Fruit fly (Drosophila melanogaster): ENCODE results near the gene CG33648.

The CG33648 gene

DNA sequence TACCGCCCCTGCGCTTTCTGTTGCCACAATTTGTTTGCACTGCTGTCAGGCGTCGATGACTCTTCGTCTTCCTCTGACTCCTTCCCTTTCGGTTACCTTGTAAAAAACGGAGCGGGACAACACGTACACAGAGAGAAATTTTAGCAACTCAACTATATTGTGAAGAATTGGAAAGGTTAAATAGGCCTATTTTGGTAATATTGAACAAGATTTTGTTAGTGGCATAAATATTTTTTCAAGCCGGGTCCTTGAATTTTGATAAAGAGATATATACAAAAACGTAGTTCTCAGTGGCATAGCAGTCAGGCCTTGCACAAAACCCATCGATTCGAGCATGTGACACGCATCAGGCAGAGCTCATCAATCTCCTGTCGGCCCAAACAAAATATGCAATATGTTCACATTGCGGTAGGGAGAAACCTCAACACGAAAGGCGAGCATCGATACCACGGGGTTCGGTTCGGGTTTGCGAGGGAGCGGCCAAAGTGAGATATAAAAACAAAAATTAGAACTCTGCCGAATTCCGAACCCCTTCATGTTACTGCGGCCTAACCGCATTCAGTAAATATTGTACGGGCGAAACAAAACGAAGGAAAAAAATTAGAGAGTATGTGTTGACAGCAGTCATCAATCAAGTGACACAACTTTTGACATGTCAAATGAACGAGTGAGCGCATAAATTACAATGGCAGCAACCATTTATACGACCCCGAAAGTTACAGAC lies 29.9 kb downstream of the CG33648 start (continued):
- 0 out of 2 replicates have a peak, but pooled peaks have one; percentile 9 for TF ChIP-seq CG5953 (GFP tag; IDR thresholded peaks at IDR 0.05)
- peak; percentile 55 for TF ChIP-seq CG5180 (GFP tag; optimal IDR thresholded peaks at IDR 0.05)
- no peak for TF ChIP-seq CG11696 (GFP tag; IDR thresholded peaks at IDR 0.05)
- TF ChIP-seq Camta (GFP tag; optimal IDR thresholded peaks at IDR 0.05) = peak; percentile 88
- 0 out of 3 replicates have a peak, but pooled peaks have one; percentile 44 for TF ChIP-seq gce (GFP tag; IDR thresholded peaks at IDR 0.05)
- TF ChIP-seq CG3726 (GFP tag; IDR thresholded peaks at IDR 0.05) = 0 out of 3 replicates have a peak, but pooled peaks have one; percentile 40
- peak; percentile 63 for TF ChIP-seq dmrt99B (tag; optimal IDR thresholded peaks at IDR 0.05)
- TF ChIP-seq CG8290 (GFP tag; optimal IDR thresholded peaks at IDR 0.05) = peak; percentile 83
- TF ChIP-seq CG8290 (tag; optimal IDR thresholded peaks at IDR 0.05) = peak in 1 of 2 experiments; percentile 49
- TF ChIP-seq CG2875 (GFP tag; optimal IDR thresholded peaks at IDR 0.05) = peak; percentile 33
- TF ChIP-seq dimm (GFP tag; IDR thresholded peaks at IDR 0.05) = no peak
- TF ChIP-seq CG3065 (GFP tag; optimal IDR thresholded peaks at IDR 0.05) = no peak
- TF ChIP-seq Dp (GFP tag; optimal IDR thresholded peaks at IDR 0.05) = no peak
- no peak for TF ChIP-seq schlank (tag; optimal IDR thresholded peaks at IDR 0.05)
- TF ChIP-seq az2 (GFP tag; optimal IDR thresholded peaks at IDR 0.05) = peak; percentile 55
- TF ChIP-seq CG12769 (tag; optimal IDR thresholded peaks at IDR 0.05) = peak; percentile 32
- TF ChIP-seq fu2 (GFP tag; optimal IDR thresholded peaks at IDR 0.05) = peak; percentile 0
- TF ChIP-seq aop (GFP tag; IDR thresholded peaks at IDR 0.05) = no peak
- peak; percentile 50 for TF ChIP-seq HLH54F (GFP tag; optimal IDR thresholded peaks at IDR 0.05)
- peak; percentile 81 for TF ChIP-seq Blimp-1 (GFP tag; optimal IDR thresholded peaks at IDR 0.05)
- peak; percentile 53 for TF ChIP-seq ERR (GFP tag; optimal IDR thresholded peaks at IDR 0.05)
- peak; percentile 54 for TF ChIP-seq Atf3 (GFP tag; optimal IDR thresholded peaks at IDR 0.05)
- TF ChIP-seq shn (GFP tag; optimal IDR thresholded peaks at IDR 0.05) = peak; percentile 27
- 0 out of 2 replicates have a peak, but pooled peaks have one; percentile 32 for TF ChIP-seq Atf6 (GFP tag; IDR thresholded peaks at IDR 0.05)
- TF ChIP-seq CG7357 (GFP tag; IDR thresholded peaks at IDR 0.05) = peak; percentile 65; the same call in 1 of the 3 replicates
- no peak for TF ChIP-seq Oaz (GFP tag; IDR thresholded peaks at IDR 0.05)
- TF ChIP-seq Ets65A (GFP tag) = peak; percentile 95
- TF ChIP-seq Hr39 (optimal IDR thresholded peaks at IDR 0.05) = no peak
- TF ChIP-seq run (tag; optimal IDR thresholded peaks at IDR 0.05) = peak; percentile 5
- peak; percentile 46 for TF ChIP-seq CG31388 (GFP tag; optimal IDR thresholded peaks at IDR 0.05)
- TF ChIP-seq otp (GFP tag; IDR thresholded peaks at IDR 0.05) = peak; percentile 79; the same call in 2 of the 3 replicates
- peak; percentile 69 for TF ChIP-seq nom (GFP tag; optimal IDR thresholded peaks at IDR 0.05)
- TF ChIP-seq ro (GFP tag; IDR thresholded peaks at IDR 0.05) = 0 out of 2 replicates have a peak, but pooled peaks have one; percentile 29
- TF ChIP-seq pum (GFP tag; optimal IDR thresholded peaks at IDR 0.05) = peak; percentile 85
- peak; percentile 64 for TF ChIP-seq HHEX (GFP tag; optimal IDR thresholded peaks at IDR 0.05)
- peak; percentile 16 for TF ChIP-seq D19A (tag; optimal IDR thresholded peaks at IDR 0.05)
- peak; percentile 12 for TF ChIP-seq CG3163 (GFP tag; optimal IDR thresholded peaks at IDR 0.05)
- no peak for TF ChIP-seq CG15514 (GFP tag; optimal IDR thresholded peaks at IDR 0.05)
- TF ChIP-seq Scr (GFP tag; IDR thresholded peaks at IDR 0.05; ENCODE audit: partially characterized antibody) = no peak
- no peak for TF ChIP-seq insv (GFP tag; optimal IDR thresholded peaks at IDR 0.05)
- TF ChIP-seq CG8388 (GFP tag; optimal IDR thresholded peaks at IDR 0.05) = peak; percentile 42
- TF ChIP-seq ci (GFP tag; IDR thresholded peaks at IDR 0.05) = peak; percentile 88
- peak; percentile 31 for TF ChIP-seq CTCF (GFP tag; optimal IDR thresholded peaks at IDR 0.05)
- peak; percentile 83 for TF ChIP-seq nmo (GFP tag; optimal IDR thresholded peaks at IDR 0.05)
- peak; percentile 91 for TF ChIP-seq CG2712 (tag; optimal IDR thresholded peaks at IDR 0.05)
- TF ChIP-seq CG16815 (GFP tag; optimal IDR thresholded peaks at IDR 0.05) = peak; percentile 80
- peak; percentile 71 for TF ChIP-seq Kr (GFP tag; optimal IDR thresholded peaks at IDR 0.05)
- TF ChIP-seq cwo (GFP tag; optimal IDR thresholded peaks at IDR 0.05) = peak; percentile 48
- peak; percentile 66 for TF ChIP-seq CG13424 (tag; optimal IDR thresholded peaks at IDR 0.05)
- peak; percentile 63 for TF ChIP-seq NfI (GFP tag; optimal IDR thresholded peaks at IDR 0.05)

Measured in whole organism, embryonic.